Worm (Caenorhabditis elegans) whole organism, midembryonic: Measurements from ENCODE around the gene xnd-1.

ENCODE experiments used
- cog-1 ChIP-seq: sonication (generic microtip); optimal IDR thresholded peaks from 2 replicates; lab custom pipeline; 2016; ENCODE audit warnings: missing genetic modification characterization, missing compliant biosample characterization
- flt-1 ChIP-seq: fragments of 200-800 bp; sonication (Bioruptor generic); IDR thresholded peaks from 2 replicates; pipeline ENCODE4 v1.3.6; 2022; ENCODE audit warnings: missing genetic modification characterization, missing compliant biosample characterization
- klf-2 ChIP-seq: fragments of 200-800 bp; sonication (Bioruptor generic); conservative IDR thresholded peaks from 2 replicates; pipeline ENCODE4 v1.3.6; 2022; ENCODE audit warnings: missing genetic modification reagents, missing genetic modification characterization, missing compliant biosample characterization
- ref-1 ChIP-seq: fragments of 200-800 bp; sonication (Bioruptor generic); conservative IDR thresholded peaks from 2 replicates; pipeline ENCODE4 v1.3.6; 2022; ENCODE audit warnings: missing genetic modification reagents, missing genetic modification characterization, missing compliant biosample characterization
- tab-1 ChIP-seq: fragments of 200-800 bp; sonication (Bioruptor generic); IDR thresholded peaks from 2 replicates; pipeline ENCODE4 v1.3.6; 2022; ENCODE audit warnings: missing genetic modification characterization, missing compliant biosample characterization
- ztf-23 ChIP-seq: fragments of 200-800 bp; sonication (Bioruptor generic); IDR thresholded peaks from 2 replicates; pipeline ENCODE4 v1.3.6; 2022; ENCODE audit warnings: missing genetic modification reagents, missing genetic modification characterization, missing compliant biosample characterization
- ztf-29 ChIP-seq: fragments of 200-800 bp; sonication (Bioruptor generic); IDR thresholded peaks from 2 replicates; pipeline ENCODE4 v1.3.6; 2022; ENCODE audit warnings: missing genetic modification reagents, missing genetic modification characterization, missing compliant biosample characterization

ce11 chrIII:5611604-5612324 is 7.5 kb downstream of the xnd-1 start, which contains the start of gene bas-1:
- TF ChIP-seq tab-1 (no peak), ztf-23 (GFP tag; lab: Robert Waterston, UW) (no peak), ref-1 (GFP tag; lab: Robert Waterston, UW) (no peak), ztf-29 (GFP tag; lab: Robert Waterston, UW) (no peak), klf-2 (no peak), flt-1 (GFP tag; lab: Robert Waterston, UW) (no peak), cog-1 (no peak)
